Worm (Caenorhabditis elegans) whole organism, early embryonic: Measurements from ENCODE around the gene rrsr-1.
A peak's percentile ranks its signal among the peaks of the same experiment; 100 is the strongest.

Experiments
- B0310.2 ChIP-seq: sonication (generic microtip); optimal IDR thresholded peaks from 2 replicates; lab custom pipeline; 2016; ENCODE audit warnings: mild to moderate bottlenecking, missing genetic modification characterization, missing compliant biosample characterization
- F13C5.2 ChIP-seq: sonication (generic microtip); optimal IDR thresholded peaks from 2 replicates; lab custom pipeline; 2017; ENCODE audit warnings: mild to moderate bottlenecking, missing genetic modification characterization, inconsistent platforms, missing compliant biosample characterization
- aly-1 ChIP-seq: sonication (generic microtip); optimal IDR thresholded peaks from 2 replicates; lab custom pipeline; 2016; ENCODE audit warnings: missing genetic modification characterization, missing compliant biosample characterization
- ama-1 ChIP-seq: fragments of 150-350 bp; optimal IDR thresholded peaks from 2 replicates; lab custom pipeline; 2014
- ceh-13 ChIP-seq: fragments of 200-800 bp; sonication (Bioruptor generic); optimal IDR thresholded peaks from 2 replicates; lab custom pipeline; 2018; ENCODE audit warnings: mild to moderate bottlenecking, missing genetic modification characterization, missing compliant biosample characterization
- ceh-36 ChIP-seq: sonication (generic microtip); optimal IDR thresholded peaks from 2 replicates; lab custom pipeline; 2016; ENCODE audit warnings: missing genetic modification characterization, inconsistent platforms, missing compliant biosample characterization
- ets-7 ChIP-seq: sonication (generic microtip); optimal IDR thresholded peaks from 2 replicates; lab custom pipeline; 2016; ENCODE audit warnings: missing genotype, missing genetic modification characterization, missing compliant biosample characterization
- flt-1 ChIP-seq: fragments of 200-800 bp; sonication (Bioruptor generic); IDR thresholded peaks from 2 replicates; pipeline ENCODE4 v1.3.6; 2022; ENCODE audit warnings: missing genetic modification characterization, missing compliant biosample characterization
- hmbx-1 ChIP-seq: sonication (generic microtip); optimal IDR thresholded peaks from 2 replicates; lab custom pipeline; 2016; ENCODE audit warnings: mild to moderate bottlenecking, missing genetic modification characterization, missing compliant biosample characterization
- hmg-4 ChIP-seq: fragments of 200-800 bp; sonication (Bioruptor generic); optimal IDR thresholded peaks from 2 replicates; lab custom pipeline; 2018; ENCODE audit warnings: mild to moderate bottlenecking, missing genetic modification characterization, missing compliant biosample characterization
- hnd-1 ChIP-seq: sonication (generic microtip); optimal IDR thresholded peaks from 2 replicates; lab custom pipeline; 2016; ENCODE audit warnings: missing genetic modification characterization, missing compliant biosample characterization
- pes-1 ChIP-seq: fragments of 200-800 bp; sonication (Bioruptor generic); IDR thresholded peaks from 2 replicates; pipeline ENCODE4 v1.3.6; 2022; ENCODE audit warnings: missing genetic modification reagents, missing genetic modification characterization, missing compliant biosample characterization
- scrt-1 ChIP-seq: fragments of 200-800 bp; sonication (Bioruptor generic); IDR thresholded peaks from 2 replicates; pipeline ENCODE4 v1.3.6; 2022; ENCODE audit warnings: missing genetic modification characterization, missing compliant biosample characterization
- sea-1 ChIP-seq: fragments of 200-800 bp; sonication (Bioruptor generic); conservative IDR thresholded peaks from 2 replicates; pipeline ENCODE4 v1.3.6; 2022; ENCODE audit warnings: missing genetic modification characterization, missing compliant biosample characterization
- tbx-11 ChIP-seq: fragments of 200-800 bp; sonication (Bioruptor generic); IDR thresholded peaks from 2 replicates; pipeline ENCODE4 v1.3.6; 2022; ENCODE audit warnings: missing genetic modification characterization, missing compliant biosample characterization
- tbx-37 ChIP-seq: fragments of 200-800 bp; sonication (Bioruptor generic); conservative IDR thresholded peaks from 2 replicates; pipeline ENCODE4 v1.3.6; 2022; ENCODE audit warnings: missing genetic modification reagents, missing genetic modification characterization, missing compliant biosample characterization
- tra-4 ChIP-seq: sonication (generic microtip); optimal IDR thresholded peaks from 2 replicates; lab custom pipeline; 2017; ENCODE audit warnings: missing genetic modification characterization, missing compliant biosample characterization

Gene rrsr-1

ce11 chrV:14460615-14461102 lies 35.9 kb upstream of the rrsr-1 start, which contains the start of gene F08H9.2:
Gene F08H9.2, plus strand, starts transcription at chrV:14460665.
- TF ChIP-seq ets-7 (tag; lab: Kevin White, UChicago) (no peak), hmg-4 (GFP tag; lab: Kevin White, UChicago) (peak; percentile 20), B0310.2 (tag; lab: Kevin White, UChicago) (no peak), F13C5.2 (no peak), tra-4 (no peak)

- no peak for TF ChIP-seq ceh-36 (tag; lab: Kevin White, UChicago)
- no peak for TF ChIP-seq F13C5.2
- TF ChIP-seq tbx-11 (GFP tag; lab: Robert Waterston, UW), result no peak
- no peak for TF ChIP-seq hnd-1
- no peak for TF ChIP-seq B0310.2 (tag; lab: Kevin White, UChicago)
- no peak for TF ChIP-seq pes-1 (GFP tag; lab: Robert Waterston, UW)
- TF ChIP-seq ama-1, result no peak
- no peak for TF ChIP-seq hmg-4 (GFP tag; lab: Kevin White, UChicago)
- TF ChIP-seq sea-1 (GFP tag; lab: Robert Waterston, UW), result no peak
- TF ChIP-seq flt-1 (GFP tag; lab: Robert Waterston, UW), result no peak
- no peak for TF ChIP-seq tbx-37 (GFP tag; lab: Robert Waterston, UW)
- TF ChIP-seq tra-4, result no peak
- TF ChIP-seq hmbx-1, result no peak
- TF ChIP-seq ets-7 (tag; lab: Kevin White, UChicago), result no peak
- no peak for TF ChIP-seq ceh-13
- TF ChIP-seq aly-1 (tag; lab: Kevin White, UChicago), result no peak
Measured at ce11 chrV:14460122-14460521, 35.3 kb upstream of the rrsr-1 start.

DNA sequence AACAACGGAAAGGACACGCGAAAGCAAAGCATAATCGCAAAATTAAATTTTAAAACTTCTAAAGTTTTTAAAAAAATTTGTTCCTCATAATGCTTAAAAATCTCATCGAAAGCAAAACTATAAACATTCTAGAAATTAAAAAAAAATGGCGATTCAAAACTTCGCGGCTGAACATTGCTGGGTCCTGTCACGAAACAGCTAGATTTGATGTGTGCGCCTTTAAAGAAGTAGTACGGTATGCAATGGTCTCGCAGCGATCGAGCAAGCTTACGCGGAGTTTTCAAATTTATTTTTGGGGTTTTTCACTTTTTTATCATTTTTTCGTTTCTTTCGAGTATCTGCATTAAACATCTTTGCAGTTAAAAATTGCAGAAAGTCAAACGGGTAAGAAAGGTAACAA lies 32.3 kb upstream of the rrsr-1 start, which contains the start of gene coh-3:
coh-3 (plus strand) TSS at position 353 of the 400 bp plus-strand sequence.
- TF ChIP-seq ets-7 (tag; lab: Kevin White, UChicago), result no peak
- no peak for TF ChIP-seq tbx-37 (GFP tag; lab: Robert Waterston, UW)
- no peak for TF ChIP-seq flt-1 (GFP tag; lab: Robert Waterston, UW)
- TF ChIP-seq B0310.2 (tag; lab: Kevin White, UChicago), result no peak
- no peak for TF ChIP-seq hmbx-1
- no peak for TF ChIP-seq F13C5.2
- no peak for TF ChIP-seq hnd-1

DNA sequence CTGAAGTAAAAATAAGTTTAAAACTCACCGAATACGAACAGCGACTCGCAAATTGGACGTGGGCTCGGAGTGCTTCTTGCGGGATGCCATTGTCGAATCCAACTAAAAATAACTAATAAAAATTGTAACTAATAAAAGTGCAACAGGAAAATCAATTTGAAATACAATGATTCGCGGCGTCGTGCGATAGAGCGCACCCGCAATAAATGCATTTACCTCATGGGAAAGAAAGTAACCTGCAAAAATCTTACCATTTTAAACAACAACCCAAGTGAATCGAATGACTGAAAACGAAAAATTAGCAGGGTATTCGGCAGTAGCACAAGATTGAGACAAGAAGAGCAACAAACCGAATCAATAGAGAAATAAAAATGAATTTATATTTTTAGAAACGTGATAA lies 31.8 kb upstream of the rrsr-1 start, which contains the start of gene bmk-1:
bmk-1 (minus strand) TSS at position 359 of the 400 bp plus-strand sequence.
- no peak for TF ChIP-seq ama-1

DNA sequence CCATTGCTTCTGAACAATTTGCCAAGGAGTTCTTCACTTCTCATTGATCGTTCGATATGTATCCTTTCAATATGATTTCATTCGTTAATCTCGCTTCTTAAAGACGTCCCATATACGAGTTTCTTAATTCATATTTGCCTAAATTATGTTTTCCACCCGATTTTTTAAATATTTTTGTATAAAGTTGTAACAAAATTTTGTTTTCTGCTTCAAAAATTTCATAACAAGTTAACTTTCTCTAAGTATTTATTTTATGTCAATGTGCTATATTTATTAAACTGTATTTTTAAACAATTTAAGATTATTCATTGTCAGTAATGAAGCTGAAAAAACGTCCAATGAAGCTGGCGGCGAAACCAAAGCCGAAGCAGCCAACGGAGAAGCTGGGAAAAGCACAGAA lies 24.6 kb upstream of the rrsr-1 start, which contains the start of gene F23B12.7:
F23B12.7 (plus strand) TSS at position 301 of the 400 bp plus-strand sequence.
- no peak for TF ChIP-seq ceh-13
- no peak for TF ChIP-seq hmbx-1
- no peak for TF ChIP-seq tbx-11 (GFP tag; lab: Robert Waterston, UW)
- TF ChIP-seq hmg-4 (GFP tag; lab: Kevin White, UChicago), result no peak
- no peak for TF ChIP-seq sea-1 (GFP tag; lab: Robert Waterston, UW)
- TF ChIP-seq tra-4, result no peak
- TF ChIP-seq F13C5.2, result no peak

- no peak for TF ChIP-seq aly-1 (tag; lab: Kevin White, UChicago)
- no peak for TF ChIP-seq flt-1 (GFP tag; lab: Robert Waterston, UW)
Measured at ce11 chrV:14448669-14449068, 23.9 kb upstream of the rrsr-1 start.

DNA sequence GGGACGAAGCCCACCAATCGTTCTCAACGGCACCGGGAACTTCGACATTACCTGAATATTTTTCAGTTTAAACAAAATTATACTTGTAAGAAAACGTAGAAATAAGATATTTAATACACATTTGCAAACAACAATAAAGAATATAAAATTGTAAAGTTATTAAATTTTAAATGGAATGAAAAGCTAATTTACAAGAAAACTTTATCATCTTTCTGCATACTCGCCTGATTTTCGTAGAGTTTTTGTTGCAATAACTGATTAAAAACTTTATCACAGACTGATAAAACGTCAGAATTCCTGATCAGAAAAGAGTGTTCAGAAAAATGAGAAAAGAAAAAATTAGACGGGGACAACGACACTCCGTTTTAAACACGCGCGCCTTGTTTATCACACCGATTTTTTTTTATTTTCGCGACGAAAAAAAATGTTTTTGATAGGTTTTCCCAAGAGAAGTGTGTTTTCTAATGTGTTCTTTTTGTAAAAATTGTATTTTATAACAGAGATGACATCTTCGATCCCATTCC lies 22.5 kb upstream of the rrsr-1 start, which contains the start of the genes dlat-1 and fntb-1:
dlat-1 (minus strand) TSS at position 51 of the 524 bp plus-strand sequence.
fntb-1 (plus strand) TSS at position 412 of the 524 bp plus-strand sequence.
- TF ChIP-seq hmg-4 (GFP tag; lab: Kevin White, UChicago) (no peak), hmbx-1 (no peak), sea-1 (GFP tag; lab: Robert Waterston, UW) (no peak), aly-1 (tag; lab: Kevin White, UChicago) (no peak), ceh-36 (tag; lab: Kevin White, UChicago) (no peak), tbx-37 (GFP tag; lab: Robert Waterston, UW) (no peak), ceh-13 (no peak), ets-7 (tag; lab: Kevin White, UChicago) (no peak), tra-4 (no peak), pes-1 (GFP tag; lab: Robert Waterston, UW) (no peak), ama-1 (no peak)

ce11 chrV:14446453-14446852 lies 21.6 kb upstream of the rrsr-1 start:
- TF ChIP-seq ceh-13, result no peak
- TF ChIP-seq hmg-4 (GFP tag; lab: Kevin White, UChicago), result no peak
- no peak for TF ChIP-seq F13C5.2
- no peak for TF ChIP-seq scrt-1 (GFP tag; lab: Robert Waterston, UW)
- TF ChIP-seq hmbx-1, result no peak

DNA sequence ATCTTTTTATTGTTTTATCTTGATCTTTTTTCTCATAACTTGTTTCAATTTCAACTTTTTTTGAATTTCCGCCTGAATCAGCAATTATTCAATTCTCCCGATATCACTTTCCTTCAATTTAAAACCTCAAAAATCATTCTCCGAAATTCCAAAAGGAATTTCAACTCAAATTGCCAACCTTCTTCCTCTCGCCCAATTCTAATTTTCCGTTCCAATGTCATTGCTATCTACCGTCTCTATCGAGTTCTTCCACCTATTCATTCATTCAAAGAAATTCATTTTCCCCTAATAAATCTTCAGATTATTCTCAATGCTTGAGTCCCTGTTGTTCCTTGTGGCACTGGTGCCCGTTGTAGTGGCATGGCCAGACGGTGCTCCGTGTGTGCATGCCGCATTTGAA lies 16.0 kb upstream of the rrsr-1 start, which contains the start of gene F23B12.4:
F23B12.4 (plus strand) TSS at position 301 of the 400 bp plus-strand sequence.
- no peak for TF ChIP-seq pes-1 (GFP tag; lab: Robert Waterston, UW)
- TF ChIP-seq ceh-13, result no peak
- no peak for TF ChIP-seq flt-1 (GFP tag; lab: Robert Waterston, UW)
- no peak for TF ChIP-seq F13C5.2
- no peak for TF ChIP-seq tbx-37 (GFP tag; lab: Robert Waterston, UW)
- TF ChIP-seq ceh-36 (tag; lab: Kevin White, UChicago), result no peak
- TF ChIP-seq ets-7 (tag; lab: Kevin White, UChicago), result no peak
- no peak for TF ChIP-seq B0310.2 (tag; lab: Kevin White, UChicago)
- no peak for TF ChIP-seq hmg-4 (GFP tag; lab: Kevin White, UChicago)
- no peak for TF ChIP-seq tbx-11 (GFP tag; lab: Robert Waterston, UW)
- TF ChIP-seq tra-4, result no peak
- no peak for TF ChIP-seq aly-1 (tag; lab: Kevin White, UChicago)
- TF ChIP-seq ama-1, result no peak
- no peak for TF ChIP-seq hnd-1
- no peak for TF ChIP-seq sea-1 (GFP tag; lab: Robert Waterston, UW)
- no peak for TF ChIP-seq scrt-1 (GFP tag; lab: Robert Waterston, UW)
- TF ChIP-seq hmbx-1, result no peak
